Worm (Caenorhabditis elegans): Measurements from ENCODE around the gene F58G6.3.

F58G6.3 gene

ce11 chrIV:9625829-9626228, 27.5 kb upstream of the F58G6.3 start:
- no peak for TF ChIP-seq hnd-1 (tag; optimal IDR thresholded peaks at IDR 0.05)
- TF ChIP-seq scrt-1 (GFP tag; IDR thresholded peaks at IDR 0.05) = no peak
- TF ChIP-seq hmbx-1 (tag; optimal IDR thresholded peaks at IDR 0.05) = no peak
- no peak for TF ChIP-seq pes-1 (GFP tag; IDR thresholded peaks at IDR 0.05)
- TF ChIP-seq ets-7 (tag; optimal IDR thresholded peaks at IDR 0.05) = no peak
- no peak for TF ChIP-seq ceh-36 (tag; optimal IDR thresholded peaks at IDR 0.05)
- no peak for TF ChIP-seq B0310.2 (tag; optimal IDR thresholded peaks at IDR 0.05)
- TF ChIP-seq ceh-13 (GFP tag; optimal IDR thresholded peaks at IDR 0.05) = no peak
- no peak for TF ChIP-seq aly-1 (tag; optimal IDR thresholded peaks at IDR 0.05)
- no peak for TF ChIP-seq tbx-37 (GFP tag; conservative IDR thresholded peaks at IDR 0.05)
- no peak for TF ChIP-seq flt-1 (GFP tag; IDR thresholded peaks at IDR 0.05)
- no peak for TF ChIP-seq ama-1 (optimal IDR thresholded peaks at IDR 0.05)
- TF ChIP-seq sea-1 (GFP tag; conservative IDR thresholded peaks at IDR 0.05) = no peak
- TF ChIP-seq hmg-4 (GFP tag; optimal IDR thresholded peaks at IDR 0.05) = no peak

- no peak for TF ChIP-seq flt-1 (GFP tag; IDR thresholded peaks at IDR 0.05)
These were observed 26.3 kb upstream of the F58G6.3 start for ce11 chrIV:9627033-9627432.

- no peak for TF ChIP-seq tbx-37 (GFP tag; conservative IDR thresholded peaks at IDR 0.05)
- no peak for TF ChIP-seq hmbx-1 (tag; optimal IDR thresholded peaks at IDR 0.05)
- no peak for TF ChIP-seq ceh-13 (GFP tag; optimal IDR thresholded peaks at IDR 0.05)
- no peak for TF ChIP-seq flt-1 (GFP tag; IDR thresholded peaks at IDR 0.05)
- no peak for TF ChIP-seq ceh-36 (tag; optimal IDR thresholded peaks at IDR 0.05)
- no peak for TF ChIP-seq tbx-11 (GFP tag; IDR thresholded peaks at IDR 0.05)
- no peak for TF ChIP-seq B0310.2 (tag; optimal IDR thresholded peaks at IDR 0.05)
- no peak for TF ChIP-seq pes-1 (GFP tag; IDR thresholded peaks at IDR 0.05)
- no peak for TF ChIP-seq hmg-4 (GFP tag; optimal IDR thresholded peaks at IDR 0.05)
- no peak for TF ChIP-seq tra-4 (tag; optimal IDR thresholded peaks at IDR 0.05)
These were observed 21.8 kb upstream of the F58G6.3 start for ce11 chrIV:9631579-9631978.

- TF ChIP-seq ceh-36 (tag; optimal IDR thresholded peaks at IDR 0.05) (no peak), pes-1 (GFP tag; IDR thresholded peaks at IDR 0.05) (no peak), hmg-4 (GFP tag; optimal IDR thresholded peaks at IDR 0.05) (no peak), F13C5.2 (tag; optimal IDR thresholded peaks at IDR 0.05) (no peak), ceh-13 (GFP tag; optimal IDR thresholded peaks at IDR 0.05) (no peak), ets-7 (tag; optimal IDR thresholded peaks at IDR 0.05) (no peak), flt-1 (GFP tag; IDR thresholded peaks at IDR 0.05) (no peak), tra-4 (tag; optimal IDR thresholded peaks at IDR 0.05) (no peak), tbx-37 (GFP tag; conservative IDR thresholded peaks at IDR 0.05) (no peak), hnd-1 (tag; optimal IDR thresholded peaks at IDR 0.05) (no peak), tbx-11 (GFP tag; IDR thresholded peaks at IDR 0.05) (no peak), sea-1 (GFP tag; conservative IDR thresholded peaks at IDR 0.05) (no peak), scrt-1 (GFP tag; IDR thresholded peaks at IDR 0.05) (no peak), hmbx-1 (tag; optimal IDR thresholded peaks at IDR 0.05) (no peak), ama-1 (optimal IDR thresholded peaks at IDR 0.05) (no peak), B0310.2 (tag; optimal IDR thresholded peaks at IDR 0.05) (no peak), aly-1 (tag; optimal IDR thresholded peaks at IDR 0.05) (no peak)
These were observed 21.2 kb upstream of the F58G6.3 start for ce11 chrIV:9632094-9632493.

- TF ChIP-seq pes-1 (GFP tag; IDR thresholded peaks at IDR 0.05) (no peak), tbx-37 (GFP tag; conservative IDR thresholded peaks at IDR 0.05) (no peak), ceh-36 (tag; optimal IDR thresholded peaks at IDR 0.05) (no peak), ceh-13 (GFP tag; optimal IDR thresholded peaks at IDR 0.05) (no peak), ama-1 (optimal IDR thresholded peaks at IDR 0.05) (no peak), hmbx-1 (tag; optimal IDR thresholded peaks at IDR 0.05) (no peak), ets-7 (tag; optimal IDR thresholded peaks at IDR 0.05) (no peak), flt-1 (GFP tag; IDR thresholded peaks at IDR 0.05) (no peak), scrt-1 (GFP tag; IDR thresholded peaks at IDR 0.05) (no peak), F13C5.2 (tag; optimal IDR thresholded peaks at IDR 0.05) (no peak)
These were observed 20.3 kb upstream of the F58G6.3 start for ce11 chrIV:9632966-9633494.

ce11 chrIV:9633889-9634288, 19.4 kb upstream of the F58G6.3 start:
- TF ChIP-seq aly-1 (tag; optimal IDR thresholded peaks at IDR 0.05) (no peak), ceh-13 (GFP tag; optimal IDR thresholded peaks at IDR 0.05) (no peak), tbx-11 (GFP tag; IDR thresholded peaks at IDR 0.05) (no peak), F13C5.2 (tag; optimal IDR thresholded peaks at IDR 0.05) (no peak), B0310.2 (tag; optimal IDR thresholded peaks at IDR 0.05) (no peak), ama-1 (optimal IDR thresholded peaks at IDR 0.05) (no peak), hnd-1 (tag; optimal IDR thresholded peaks at IDR 0.05) (no peak), ceh-36 (tag; optimal IDR thresholded peaks at IDR 0.05) (no peak), sea-1 (GFP tag; conservative IDR thresholded peaks at IDR 0.05) (no peak), tbx-37 (GFP tag; conservative IDR thresholded peaks at IDR 0.05) (no peak), scrt-1 (GFP tag; IDR thresholded peaks at IDR 0.05) (no peak), pes-1 (GFP tag; IDR thresholded peaks at IDR 0.05) (no peak), tra-4 (tag; optimal IDR thresholded peaks at IDR 0.05) (no peak), hmbx-1 (tag; optimal IDR thresholded peaks at IDR 0.05) (no peak), flt-1 (GFP tag; IDR thresholded peaks at IDR 0.05) (no peak), ets-7 (tag; optimal IDR thresholded peaks at IDR 0.05) (no peak), hmg-4 (GFP tag; optimal IDR thresholded peaks at IDR 0.05) (no peak)

- TF ChIP-seq tra-4 (tag; optimal IDR thresholded peaks at IDR 0.05) (no peak), scrt-1 (GFP tag; IDR thresholded peaks at IDR 0.05) (no peak), ets-7 (tag; optimal IDR thresholded peaks at IDR 0.05) (no peak)
These were observed 18.5 kb upstream of the F58G6.3 start, which contains the start of gene mca-1 for ce11 chrIV:9634848-9635247. Gene mca-1 (minus strand): TSS chrIV:9634948.

- TF ChIP-seq tbx-37 (GFP tag; conservative IDR thresholded peaks at IDR 0.05) = no peak
- no peak for TF ChIP-seq ets-7 (tag; optimal IDR thresholded peaks at IDR 0.05)
- no peak for TF ChIP-seq tra-4 (tag; optimal IDR thresholded peaks at IDR 0.05)
- no peak for TF ChIP-seq hmg-4 (GFP tag; optimal IDR thresholded peaks at IDR 0.05)
These were observed 11.4 kb upstream of the F58G6.3 start, which contains the start of gene del-2 for ce11 chrIV:9641925-9642324. Gene del-2 (minus strand): TSS chrIV:9642025.

Measured in whole organism, early embryonic.